Fruit fly (Drosophila melanogaster): Measurements from ENCODE around the gene abs.

dm6 chr3R:4232139-4233017 is 469 bp upstream of the abs start, which contains the start of gene CG14641:
- peak; percentile 40 for TF ChIP-seq dmrt93B (GFP tag; optimal IDR thresholded peaks at IDR 0.05)
- TF ChIP-seq pan (optimal IDR thresholded peaks at IDR 0.05), result no peak
- no peak for TF ChIP-seq Dfd (GFP tag; optimal IDR thresholded peaks at IDR 0.05)
- no peak for TF ChIP-seq Sp1 (GFP tag; optimal IDR thresholded peaks at IDR 0.05)
- TF ChIP-seq Hr78 (GFP tag; optimal IDR thresholded peaks at IDR 0.05), result peak; percentile 82
- no peak for TF ChIP-seq psq (GFP tag; optimal IDR thresholded peaks at IDR 0.05)
- no peak for TF ChIP-seq usp (GFP tag; optimal IDR thresholded peaks at IDR 0.05)
- TF ChIP-seq Myc (optimal IDR thresholded peaks at IDR 0.05), result peak; percentile 9
- no peak for TF ChIP-seq foxo (GFP tag; optimal IDR thresholded peaks at IDR 0.05)
- no peak for TF ChIP-seq sage (GFP tag; optimal IDR thresholded peaks at IDR 0.05)
- TF ChIP-seq Dif (GFP tag; optimal IDR thresholded peaks at IDR 0.05; ENCODE audit: partially characterized antibody), result no peak
- peak; percentile 63 for TF ChIP-seq Abd-B (GFP tag; optimal IDR thresholded peaks at IDR 0.05)
